Fruit fly (Drosophila melanogaster) whole organism, wandering third instar larva: ENCODE measurements around the gene CG16998.

Experiments used
- Abd-B ChIP-seq: fragments of >200 bp; optimal IDR thresholded peaks from 2 replicates; lab custom pipeline; 2017; ENCODE audit warnings: missing biosample characterization, missing genetic modification characterization
- CG32264 ChIP-seq: fragments of 200-800 bp; sonication (Bioruptor generic); optimal IDR thresholded peaks from 2 replicates; lab custom pipeline; 2016; ENCODE audit warnings: missing biosample characterization, missing genetic modification characterization
- CG9705 ChIP-seq: fragments of 200-800 bp; sonication (Bioruptor generic); optimal IDR thresholded peaks from 2 replicates; lab custom pipeline; 2018; ENCODE audit warnings: missing biosample characterization, mild to moderate bottlenecking, missing genetic modification characterization
- CrebA ChIP-seq: fragments of 200-800 bp; sonication (Bioruptor generic); optimal IDR thresholded peaks from 2 replicates; lab custom pipeline; 2016; ENCODE audit warnings: missing biosample characterization, mild to moderate bottlenecking, missing genetic modification characterization, borderline replicate concordance
- Dfd ChIP-seq: fragments of >200 bp; optimal IDR thresholded peaks from 2 replicates; lab custom pipeline; 2017; ENCODE audit warnings: missing biosample characterization, missing genetic modification characterization
- Dif ChIP-seq: fragments of 200-275, 200-300 bp; sonication (Bioruptor generic); optimal IDR thresholded peaks from 2 replicates; lab custom pipeline; 2018; ENCODE audit warnings: missing biosample characterization, missing genetic modification characterization; ENCODE audit not compliant: partially characterized antibody
- GATAd ChIP-seq: sonication (Bioruptor generic); optimal IDR thresholded peaks from 2 replicates; lab custom pipeline; 2016; ENCODE audit warnings: missing biosample characterization, missing genetic modification characterization
- Hnf4 ChIP-seq: fragments of 200-800 bp; sonication (Bioruptor generic); optimal IDR thresholded peaks from 2 replicates; lab custom pipeline; 2016; ENCODE audit warnings: missing biosample characterization, mild to moderate bottlenecking, missing genetic modification characterization
- Hr78 ChIP-seq: fragments of >200 bp; optimal IDR thresholded peaks from 2 replicates; lab custom pipeline; 2017; ENCODE audit warnings: missing biosample characterization, missing genetic modification characterization
- Hr83 ChIP-seq: fragments of 200-300 bp; sonication (Bioruptor generic); optimal IDR thresholded peaks from 2 replicates; lab custom pipeline; 2016; ENCODE audit warnings: missing biosample characterization, mild to moderate bottlenecking, missing genetic modification characterization, moderate library complexity; ENCODE audit not compliant: poor library complexity, severe bottlenecking
- Jra ChIP-seq: sonication (Bioruptor generic); optimal IDR thresholded peaks from 2 replicates; lab custom pipeline; 2016; ENCODE audit warnings: missing biosample characterization, missing genetic modification characterization
- Mio ChIP-seq: sonication (Bioruptor generic); optimal IDR thresholded peaks from 2 replicates; lab custom pipeline; 2016; ENCODE audit warnings: missing biosample characterization, missing genetic modification characterization
- Myc ChIP-seq: fragments of >200 bp; optimal IDR thresholded peaks from 2 replicates; lab custom pipeline; 2017
- N ChIP-seq: fragments of >200 bp; optimal IDR thresholded peaks from 2 replicates; lab custom pipeline; 2018; ENCODE audit warnings: missing biosample characterization, missing external identifiers, missing genetic modification characterization
- OdsH ChIP-seq: fragments of 200-800 bp; sonication (Bioruptor generic); optimal IDR thresholded peaks from 2 replicates; lab custom pipeline; 2016; ENCODE audit warnings: missing biosample characterization, mild to moderate bottlenecking, missing genetic modification characterization
- Rel ChIP-seq, 2 experiments: fragments of 200-800 bp; sonication (Bioruptor generic) in 1 of 2; optimal IDR thresholded peaks; 2 replicates in 1 of 2; 3 replicates in 1 of 2; lab custom pipeline; 2016 to 2019; ENCODE audit warnings: mild to moderate bottlenecking in 2 of 2, missing biosample characterization in 2 of 2, missing genetic modification characterization in 2 of 2, moderate library complexity in 1 of 2
- Sp1 ChIP-seq: fragments of 200-800 bp; sonication (Bioruptor generic); optimal IDR thresholded peaks from 3 replicates; lab custom pipeline; 2019; ENCODE audit warnings: missing biosample characterization, mild to moderate bottlenecking, missing genetic modification characterization, moderate library complexity
- Vsx2 ChIP-seq: fragments of 200-300, 225-300 bp; sonication (Bioruptor generic); optimal IDR thresholded peaks from 2 replicates; lab custom pipeline; 2018; ENCODE audit warnings: missing biosample characterization, missing genetic modification characterization; ENCODE audit not compliant: partially characterized antibody
- brk ChIP-seq: fragments of 200-800 bp; sonication (Bioruptor generic); optimal IDR thresholded peaks from 2 replicates; lab custom pipeline; 2016; ENCODE audit warnings: missing biosample characterization, mild to moderate bottlenecking, missing genetic modification characterization
- dl ChIP-seq, 2 experiments: fragments of 175-275, 200-275 bp in 1 of 2; fragments of 200-275 bp in 1 of 2; sonication (Bioruptor generic); optimal IDR thresholded peaks; lab custom pipeline; 2018; ENCODE audit warnings: mild to moderate bottlenecking in 2 of 2, missing biosample characterization in 2 of 2, missing genetic modification characterization in 2 of 2, moderate library complexity in 2 of 2; ENCODE audit not compliant: partially characterized antibody in 2 of 2, insufficient read depth in 1 of 2
- dsf ChIP-seq: sonication (Bioruptor generic); optimal IDR thresholded peaks from 2 replicates; lab custom pipeline; 2016; ENCODE audit warnings: missing biosample characterization, missing genetic modification characterization, borderline replicate concordance
- ey ChIP-seq: fragments of 200-800 bp; sonication (Bioruptor generic); optimal IDR thresholded peaks from 2 replicates; lab custom pipeline; 2016; ENCODE audit warnings: missing biosample characterization, missing genetic modification characterization
- foxo ChIP-seq, 2 experiments: fragments of 200-800 bp; sonication (Bioruptor generic); optimal IDR thresholded peaks; 2 replicates in 1 of 2; 3 replicates in 1 of 2; lab custom pipeline; 2016 to 2017; ENCODE audit warnings: missing biosample characterization in 2 of 2, missing genetic modification characterization in 2 of 2
- h ChIP-seq: fragments of 200-800 bp; sonication (Bioruptor generic); optimal IDR thresholded peaks from 3 replicates; lab custom pipeline; 2016; ENCODE audit warnings: missing biosample characterization, mild to moderate bottlenecking, missing genetic modification characterization
- jim ChIP-seq: fragments of 175-275, 200-325 bp; sonication (Bioruptor generic); optimal IDR thresholded peaks from 2 replicates; lab custom pipeline; 2016; ENCODE audit warnings: missing biosample characterization, mild to moderate bottlenecking, missing genetic modification characterization
- psq ChIP-seq: fragments of 200-800 bp; sonication (Bioruptor generic); optimal IDR thresholded peaks from 3 replicates; lab custom pipeline; 2017; ENCODE audit warnings: missing biosample characterization, mild to moderate bottlenecking, missing genetic modification characterization, moderate library complexity
- rgr ChIP-seq: fragments of 200-800 bp; sonication (Bioruptor generic); optimal IDR thresholded peaks from 3 replicates; lab custom pipeline; 2016; ENCODE audit warnings: missing biosample characterization, mild to moderate bottlenecking, missing genetic modification characterization
- sage ChIP-seq: fragments of 200-800 bp; sonication (Bioruptor generic); optimal IDR thresholded peaks from 2 replicates; lab custom pipeline; 2016; ENCODE audit warnings: missing biosample characterization, mild to moderate bottlenecking, missing genetic modification characterization
- sv ChIP-seq: fragments of 200-800 bp; sonication (Bioruptor generic); optimal IDR thresholded peaks from 3 replicates; lab custom pipeline; 2016; ENCODE audit warnings: missing biosample characterization, missing genetic modification characterization
- tai ChIP-seq: sonication (Bioruptor generic); optimal IDR thresholded peaks from 2 replicates; lab custom pipeline; 2016; ENCODE audit warnings: missing biosample characterization, missing genetic modification characterization
- usp ChIP-seq: fragments of >200 bp; optimal IDR thresholded peaks from 2 replicates; lab custom pipeline; 2017; ENCODE audit warnings: missing biosample characterization, missing genetic modification characterization
- woc ChIP-seq: sonication (Bioruptor generic); optimal IDR thresholded peaks from 2 replicates; lab custom pipeline; 2016; ENCODE audit warnings: missing biosample characterization, mild to moderate bottlenecking, missing genetic modification characterization

CG16998 gene

dm6 chr3L:7552446-7552845 is 12.8 kb upstream of the CG16998 start:
- TF ChIP-seq Dfd (GFP tag; lab: Kevin White, UChicago) (no peak), Jra (GFP tag; lab: Kevin White, UChicago) (no peak), Hr83 (no peak)
- TF ChIP-seq, all 38 proteins: peak for 0

dm6 chr3L:7550225-7550624 is 10.6 kb upstream of the CG16998 start:
- TF ChIP-seq foxo (GFP tag; optimal IDR thresholded peaks at IDR 0.05; lab: Kevin White, UChicago) (no peak), GATAd (GFP tag; lab: Kevin White, UChicago) (no peak), Dfd (GFP tag; lab: Kevin White, UChicago) (no peak), sage (no peak), Hr78 (GFP tag; lab: Kevin White, UChicago) (no peak), Abd-B (GFP tag; lab: Kevin White, UChicago) (no peak), N (no peak), Hr83 (no peak), brk (GFP tag; lab: Kevin White, UChicago) (no peak), psq (GFP tag; lab: Kevin White, UChicago) (no peak)
- TF ChIP-seq, all 38 proteins: peak for 0

- TF ChIP-seq tai = no peak
- no peak for TF ChIP-seq woc (GFP tag; lab: Kevin White, UChicago)
- TF ChIP-seq ey = no peak
- TF ChIP-seq usp (GFP tag; lab: Kevin White, UChicago) = no peak
- no peak for TF ChIP-seq psq (GFP tag; lab: Kevin White, UChicago)
- no peak for TF ChIP-seq Dfd (GFP tag; lab: Kevin White, UChicago)
- TF ChIP-seq Rel (GFP tag; optimal IDR thresholded peaks at IDR 0.05; lab: Kevin White, UChicago) = no peak
- TF ChIP-seq Rel (tag; optimal IDR thresholded peaks at IDR 0.05; lab: Kevin White, UChicago) = no peak
- TF ChIP-seq dsf (GFP tag; lab: Kevin White, UChicago) = no peak
These were observed 5.9 kb upstream of the CG16998 start for dm6 chr3L:7545562-7545961.

- TF ChIP-seq CrebA (GFP tag; lab: Kevin White, UChicago) (no peak), Hnf4 (no peak), Rel (GFP tag; optimal IDR thresholded peaks at IDR 0.05; lab: Kevin White, UChicago) (no peak), Rel (tag; optimal IDR thresholded peaks at IDR 0.05; lab: Kevin White, UChicago) (no peak), sage (no peak)
These were observed 5.1 kb upstream of the CG16998 start for dm6 chr3L:7544639-7545183.

dm6 chr3L:7542357-7542756 is 2.7 kb upstream of the CG16998 start, which contains the start of gene CG32376:
Gene CG32376, minus strand, starts transcription at chr3L:7542457.
- no peak for TF ChIP-seq N
- no peak for TF ChIP-seq jim (GFP tag; lab: Kevin White, UChicago)
- TF ChIP-seq h (GFP tag; lab: Kevin White, UChicago) = no peak
- no peak for TF ChIP-seq CrebA (GFP tag; lab: Kevin White, UChicago)
- TF ChIP-seq GATAd (GFP tag; lab: Kevin White, UChicago) = no peak
- TF ChIP-seq dl (GFP tag; optimal IDR thresholded peaks at IDR 0.05; lab: Kevin White, UChicago; ENCODE audit: insufficient read depth in 1 of 2, partially characterized antibody in 2 of 2) = no peak
- TF ChIP-seq Myc = no peak
- TF ChIP-seq woc (GFP tag; lab: Kevin White, UChicago) = no peak
- no peak for TF ChIP-seq CG32264 (GFP tag; lab: Kevin White, UChicago)
- no peak for TF ChIP-seq CG9705 (GFP tag; lab: Kevin White, UChicago)
- no peak for TF ChIP-seq Hnf4
- no peak for TF ChIP-seq psq (GFP tag; lab: Kevin White, UChicago)
- TF ChIP-seq Hr78 (GFP tag; lab: Kevin White, UChicago) = no peak
- TF ChIP-seq Dif (GFP tag; lab: Kevin White, UChicago) = no peak

dm6 chr3L:7541068-7541467 is 1.4 kb upstream of the CG16998 start, which contains the start of gene CG32374:
Gene CG32374, minus strand, starts transcription at chr3L:7541168.
- TF ChIP-seq dl (GFP tag; optimal IDR thresholded peaks at IDR 0.05; lab: Kevin White, UChicago; ENCODE audit: insufficient read depth in 1 of 2, partially characterized antibody in 2 of 2) (no peak), usp (GFP tag; lab: Kevin White, UChicago) (no peak), OdsH (GFP tag; lab: Kevin White, UChicago) (no peak), dsf (GFP tag; lab: Kevin White, UChicago) (no peak), Hr83 (no peak), rgr (GFP tag; lab: Kevin White, UChicago) (no peak), CG32264 (GFP tag; lab: Kevin White, UChicago) (no peak), tai (no peak), Vsx2 (GFP tag; lab: Kevin White, UChicago) (no peak), sage (no peak), sv (no peak), Hr78 (GFP tag; lab: Kevin White, UChicago) (no peak), Sp1 (GFP tag; lab: Kevin White, UChicago) (no peak), Abd-B (GFP tag; lab: Kevin White, UChicago) (no peak), foxo (GFP tag; optimal IDR thresholded peaks at IDR 0.05; lab: Kevin White, UChicago) (no peak), N (no peak), Jra (GFP tag; lab: Kevin White, UChicago) (no peak), Mio (GFP tag; lab: Kevin White, UChicago) (no peak), Hnf4 (no peak)
